Worm (Caenorhabditis elegans) whole organism, L4 larva: Measurements from ENCODE around the gene T28C12.15.

Experiments used
- R02D3.7 ChIP-seq: fragments of 150-350 bp; sonication (generic microtip); optimal IDR thresholded peaks from 3 replicates; lab custom pipeline; 2014; ENCODE audit warnings: missing biosample characterization, missing genetic modification characterization
- T26A8.4 ChIP-seq: fragments of 200-800 bp; sonication (Bioruptor generic); IDR thresholded peaks from 2 replicates; pipeline ENCODE4 v1.3.6; 2022; ENCODE audit warnings: missing genetic modification characterization, missing compliant biosample characterization
- Y48G9A.11 ChIP-seq: fragments of 200-800 bp; sonication (Bioruptor generic); IDR thresholded peaks from 2 replicates; pipeline ENCODE4 v1.3.6; 2022; ENCODE audit warnings: missing genetic modification reagents, missing genetic modification characterization, missing compliant biosample characterization
- ZK546.5 ChIP-seq, 2 experiments: sonication (generic microtip); optimal IDR thresholded peaks; 2 replicates each; lab custom pipeline; 2017; ENCODE audit warnings: missing biosample characterization in 2 of 2, missing genetic modification characterization in 2 of 2
- attf-4 ChIP-seq: sonication (generic microtip); optimal IDR thresholded peaks from 3 replicates; lab custom pipeline; 2017; ENCODE audit warnings: missing biosample characterization, missing genetic modification characterization
- ceh-32 ChIP-seq: sonication (generic microtip); optimal IDR thresholded peaks from 2 replicates; lab custom pipeline; 2016; ENCODE audit warnings: mild to moderate bottlenecking, missing genetic modification characterization, missing compliant biosample characterization; ENCODE audit not compliant: poor library complexity
- ceh-82 ChIP-seq: sonication (generic microtip); optimal IDR thresholded peaks from 2 replicates; lab custom pipeline; 2017; ENCODE audit warnings: missing biosample characterization, missing genetic modification characterization
- daf-16 ChIP-seq, 3 experiments: sonication (generic microtip); optimal IDR thresholded peaks; 2 replicates each; lab custom pipeline; 2016 to 2017; ENCODE audit warnings: missing genetic modification characterization in 3 of 3, missing genetic modification reagents in 3 of 3, mild to moderate bottlenecking in 2 of 3, missing compliant biosample characterization in 2 of 3, missing biosample characterization in 1 of 3, moderate library complexity in 1 of 3
- daf-19 ChIP-seq: fragments of 200-800 bp; sonication (Bioruptor generic); conservative IDR thresholded peaks from 2 replicates; pipeline ENCODE4 v1.3.6; 2022; ENCODE audit warnings: missing genetic modification characterization, missing compliant biosample characterization
- daf-8 ChIP-seq: fragments of 200-800 bp; sonication (Bioruptor generic); IDR thresholded peaks from 2 replicates; pipeline ENCODE4 v1.3.6; 2022; ENCODE audit warnings: missing genetic modification characterization, missing compliant biosample characterization
- dmd-6 ChIP-seq: fragments of 200-800 bp; sonication (Bioruptor generic); IDR thresholded peaks from 2 replicates; pipeline ENCODE4 v1.3.6; 2022; ENCODE audit warnings: missing genetic modification reagents, missing genetic modification characterization, missing compliant biosample characterization
- dmd-8 ChIP-seq: fragments of 200-800 bp; sonication (Bioruptor generic); IDR thresholded peaks from 2 replicates; pipeline ENCODE4 v1.3.6; 2022; ENCODE audit warnings: missing genetic modification characterization, missing compliant biosample characterization
- dmd-9 ChIP-seq: fragments of 200-800 bp; sonication (Bioruptor generic); IDR thresholded peaks from 2 replicates; pipeline ENCODE4 v1.3.6; 2022; ENCODE audit warnings: missing genetic modification reagents, missing genetic modification characterization, missing compliant biosample characterization
- duxl-1 ChIP-seq: sonication (generic microtip); optimal IDR thresholded peaks from 2 replicates; lab custom pipeline; 2016; ENCODE audit warnings: mild to moderate bottlenecking, missing genetic modification characterization, moderate library complexity, missing compliant biosample characterization; ENCODE audit not compliant: poor library complexity
- dve-1 ChIP-seq: sonication (generic microtip); optimal IDR thresholded peaks from 2 replicates; lab custom pipeline; 2017; ENCODE audit warnings: antibody characterized with exemption, mild to moderate bottlenecking, missing genetic modification characterization, missing compliant biosample characterization; ENCODE audit not compliant: insufficient read depth
- egl-43 ChIP-seq: fragments of 200-800 bp; sonication (Bioruptor generic); IDR thresholded peaks from 2 replicates; pipeline ENCODE4 v1.3.6; 2022; ENCODE audit warnings: missing genetic modification reagents, missing genetic modification characterization, missing compliant biosample characterization
- fkh-10 ChIP-seq: fragments of 150-350 bp; optimal IDR thresholded peaks from 2 replicates; lab custom pipeline; 2014; ENCODE audit warnings: missing biosample characterization, missing genetic modification reagents, missing genetic modification characterization
- hif-1 ChIP-seq, 2 experiments: sonication (generic microtip); optimal IDR thresholded peaks; 2 replicates each; lab custom pipeline; 2016 to 2017; ENCODE audit warnings: missing compliant biosample characterization in 2 of 2, missing genetic modification characterization in 2 of 2, missing genetic modification reagents in 2 of 2, missing genotype in 2 of 2, mild to moderate bottlenecking in 1 of 2
- jun-1 ChIP-seq: fragments of 150-350 bp; optimal IDR thresholded peaks from 2 replicates; lab custom pipeline; 2014; ENCODE audit warnings: missing biosample characterization, missing genetic modification reagents, missing genetic modification characterization
- lim-7 ChIP-seq: fragments of 200-800 bp; sonication (Bioruptor generic); IDR thresholded peaks from 2 replicates; pipeline ENCODE4 v1.3.6; 2022; ENCODE audit warnings: missing genetic modification characterization, missing compliant biosample characterization
- lin-13 ChIP-seq: fragments of 150-350 bp; optimal IDR thresholded peaks from 2 replicates; lab custom pipeline; 2014; ENCODE audit warnings: missing biosample characterization, missing genetic modification reagents, missing genetic modification characterization
- lin-29 ChIP-seq: fragments of 200-800 bp; sonication (Bioruptor generic); IDR thresholded peaks from 2 replicates; pipeline ENCODE4 v1.3.6; 2022; ENCODE audit warnings: missing genetic modification reagents, missing genetic modification characterization, missing compliant biosample characterization
- lsy-2 ChIP-seq, 2 experiments: fragments of 150-350 bp in 1 of 2; sonication (generic microtip) in 1 of 2; optimal IDR thresholded peaks; 2 replicates each; lab custom pipeline; 2014 to 2017; ENCODE audit warnings: missing biosample characterization in 2 of 2, missing genetic modification characterization in 2 of 2
- nhr-102 ChIP-seq: sonication (generic microtip); optimal IDR thresholded peaks from 2 replicates; lab custom pipeline; 2016; ENCODE audit warnings: mild to moderate bottlenecking, missing genetic modification characterization, moderate library complexity, missing compliant biosample characterization
- nhr-11 ChIP-seq: fragments of 150-350 bp; optimal IDR thresholded peaks from 2 replicates; lab custom pipeline; 2014; ENCODE audit warnings: missing biosample characterization, missing genetic modification characterization
- nhr-28 ChIP-seq: fragments of 150-350 bp; optimal IDR thresholded peaks from 2 replicates; lab custom pipeline; 2014; ENCODE audit warnings: missing biosample characterization, missing genetic modification characterization
- nhr-41 ChIP-seq: fragments of 200-800 bp; sonication (Bioruptor generic); IDR thresholded peaks from 2 replicates; pipeline ENCODE4 v1.3.6; 2022; ENCODE audit warnings: missing genetic modification reagents, missing genetic modification characterization, missing compliant biosample characterization
- php-3 ChIP-seq: fragments of 200-800 bp; sonication (Bioruptor generic); IDR thresholded peaks from 2 replicates; pipeline ENCODE4 v1.3.6; 2022; ENCODE audit warnings: missing genetic modification reagents, missing genetic modification characterization, missing compliant biosample characterization
- pqm-1 ChIP-seq: sonication (generic microtip); optimal IDR thresholded peaks from 2 replicates; lab custom pipeline; 2017; ENCODE audit warnings: missing biosample characterization, missing genetic modification characterization
- rbr-2 ChIP-seq: sonication (generic microtip); optimal IDR thresholded peaks from 2 replicates; lab custom pipeline; 2016; ENCODE audit warnings: missing genotype, missing genetic modification characterization, missing compliant biosample characterization
- saeg-2 ChIP-seq: fragments of 200-800 bp; sonication (Bioruptor generic); IDR thresholded peaks from 2 replicates; pipeline ENCODE4 v1.3.6; 2022; ENCODE audit warnings: missing genetic modification reagents, missing genetic modification characterization, missing compliant biosample characterization
- skn-1 ChIP-seq: fragments of 150-350 bp; optimal IDR thresholded peaks from 2 replicates; lab custom pipeline; 2014; ENCODE audit warnings: missing biosample characterization, missing genetic modification characterization
- unc-39 ChIP-seq: sonication (generic microtip); optimal IDR thresholded peaks from 2 replicates; lab custom pipeline; 2017; ENCODE audit warnings: missing biosample characterization, missing genetic modification characterization
- vab-7 ChIP-seq: fragments of 200-800 bp; sonication (Bioruptor generic); IDR thresholded peaks from 2 replicates; pipeline ENCODE4 v1.3.6; 2022; ENCODE audit warnings: missing genetic modification reagents, missing genetic modification characterization, missing compliant biosample characterization
- zfp-3 ChIP-seq: fragments of 200-800 bp; sonication (Bioruptor generic); conservative IDR thresholded peaks from 2 replicates; pipeline ENCODE4 v1.3.6; 2022; ENCODE audit warnings: missing genetic modification reagents, missing genetic modification characterization, missing compliant biosample characterization
- zip-2 ChIP-seq: fragments of 150-350 bp; optimal IDR thresholded peaks from 2 replicates; lab custom pipeline; 2014; ENCODE audit warnings: missing biosample characterization, missing genetic modification characterization
- ztf-11 ChIP-seq: fragments of 150-350 bp; optimal IDR thresholded peaks from 2 replicates; lab custom pipeline; 2014; ENCODE audit warnings: missing biosample characterization, missing genetic modification characterization

Gene T28C12.15

DNA sequence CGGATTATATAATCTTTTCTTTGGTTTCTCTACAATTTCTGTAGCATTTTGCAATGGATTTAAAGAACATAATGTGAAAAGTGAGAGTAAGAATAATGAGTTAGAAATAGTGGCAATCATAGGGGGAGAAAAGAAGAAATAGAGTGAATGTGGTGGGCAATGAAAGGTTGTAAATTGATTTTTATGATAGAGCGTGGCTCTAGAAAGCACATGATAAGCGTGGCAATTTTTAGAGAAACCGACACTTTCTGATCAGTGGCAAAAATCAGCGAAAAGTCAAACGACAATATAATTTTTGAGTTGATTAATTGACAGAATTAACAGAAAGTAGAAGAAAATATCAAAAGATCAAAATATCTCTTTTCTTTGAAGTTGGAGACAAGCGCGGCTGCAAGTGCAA, 29.2 kb downstream of the T28C12.15 start, which contains the start of gene K12B6.9 (continued):
- TF ChIP-seq ZK546.5 (tag; optimal IDR thresholded peaks at IDR 0.05; lab: Kevin White, UChicago) = no peak
- no peak for TF ChIP-seq dmd-8
- TF ChIP-seq zfp-3 (GFP tag; lab: Robert Waterston, UW) = no peak
- no peak for TF ChIP-seq nhr-41
- TF ChIP-seq ztf-11 (tag; lab: Kevin White, UChicago) = no peak
- TF ChIP-seq ceh-82 (tag; lab: Kevin White, UChicago) = no peak
- TF ChIP-seq dmd-6 (GFP tag; lab: Robert Waterston, UW) = peak; percentile 64
- no peak for TF ChIP-seq lsy-2 (tag; optimal IDR thresholded peaks at IDR 0.05; lab: Kevin White, UChicago)
- no peak for TF ChIP-seq jun-1 (tag; lab: Kevin White, UChicago)
- no peak for TF ChIP-seq lim-7 (GFP tag; lab: Robert Waterston, UW)
- no peak for TF ChIP-seq daf-8 (GFP tag; lab: Robert Waterston, UW)
- no peak for TF ChIP-seq saeg-2
- no peak for TF ChIP-seq daf-19 (GFP tag; lab: Robert Waterston, UW)
- TF ChIP-seq R02D3.7 (tag; lab: Kevin White, UChicago) = no peak
- TF ChIP-seq, all 104 proteins: peak for 10

ce11 chrV:6291301-6291700, 30.3 kb downstream of the T28C12.15 start:
- TF ChIP-seq vab-7 = no peak
- TF ChIP-seq lin-29 (GFP tag; lab: Robert Waterston, UW) = no peak
- no peak for TF ChIP-seq daf-8 (GFP tag; lab: Robert Waterston, UW)
- no peak for TF ChIP-seq nhr-102 (tag; lab: Kevin White, UChicago)
- no peak for TF ChIP-seq hif-1 (tag; optimal IDR thresholded peaks at IDR 0.05; lab: Kevin White, UChicago)
- peak; percentile 7 for TF ChIP-seq nhr-28 (tag; lab: Kevin White, UChicago)
- no peak for TF ChIP-seq daf-16 (GFP tag; optimal IDR thresholded peaks at IDR 0.05; lab: Kevin White, UChicago)
- peak; percentile 65 for TF ChIP-seq daf-16 (tag; optimal IDR thresholded peaks at IDR 0.05; lab: Kevin White, UChicago)
- no peak for TF ChIP-seq Y48G9A.11 (GFP tag; lab: Robert Waterston, UW)
- TF ChIP-seq jun-1 (tag; lab: Kevin White, UChicago) = no peak
- peak; percentile 54 for TF ChIP-seq pqm-1
- TF ChIP-seq T26A8.4 (GFP tag; lab: Robert Waterston, UW) = no peak
- peak; percentile 93 for TF ChIP-seq php-3 (GFP tag; lab: Robert Waterston, UW)
- TF ChIP-seq unc-39 (tag; lab: Kevin White, UChicago) = no peak
- no peak for TF ChIP-seq fkh-10 (GFP tag; lab: Kevin White, UChicago)
- TF ChIP-seq dmd-9 (GFP tag; lab: Robert Waterston, UW) = no peak
- no peak for TF ChIP-seq duxl-1 (tag; lab: Kevin White, UChicago)
- TF ChIP-seq saeg-2 = no peak
- TF ChIP-seq ceh-32 (tag; lab: Kevin White, UChicago) = no peak
- no peak for TF ChIP-seq lin-13 (GFP tag; lab: Kevin White, UChicago)
- no peak for TF ChIP-seq nhr-11 (tag; lab: Kevin White, UChicago)
- no peak for TF ChIP-seq skn-1 (tag; lab: Kevin White, UChicago)
- no peak for TF ChIP-seq egl-43
- TF ChIP-seq zip-2 (tag; lab: Kevin White, UChicago) = no peak
- TF ChIP-seq rbr-2 = no peak
- TF ChIP-seq attf-4 = no peak
- TF ChIP-seq dve-1 = peak; percentile 52
- TF ChIP-seq dmd-6 (GFP tag; lab: Robert Waterston, UW) = peak; percentile 30; the same call in 1 of the 2 replicates

DNA sequence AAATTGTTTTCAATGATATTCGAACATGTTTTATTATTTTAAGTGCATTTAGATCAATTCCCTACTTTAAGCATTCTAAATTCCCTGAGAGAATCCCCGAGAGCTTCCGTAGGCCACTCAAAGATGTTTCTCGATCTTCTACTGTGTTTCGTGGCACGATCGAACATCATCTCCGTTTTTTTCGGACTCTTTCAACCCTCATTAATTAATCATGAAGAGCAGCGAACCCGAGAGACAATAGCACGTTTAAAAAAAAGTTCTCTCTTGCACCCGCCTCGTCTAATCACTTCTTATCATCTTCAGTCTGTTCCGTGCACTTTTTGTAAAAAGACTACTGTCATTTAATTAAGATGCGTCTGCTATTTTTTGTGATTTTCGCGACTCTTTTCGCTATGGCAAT, 33.0 kb downstream of the T28C12.15 start, which contains the start of gene K12B6.11:
Gene K12B6.11 (plus strand): TSS at position 301 of the 400 bp plus-strand sequence.
- TF ChIP-seq dmd-6 (GFP tag; lab: Robert Waterston, UW) = peak; percentile 25; the same call in 1 of the 2 replicates
- no peak for TF ChIP-seq lim-7 (GFP tag; lab: Robert Waterston, UW)
- TF ChIP-seq, all 104 proteins: peak for 1
